Worm (Caenorhabditis elegans) whole organism, L2 larva: Measurements from ENCODE around the gene str-125.

Experiments used
- R02D3.7 ChIP-seq: fragments of 150-350 bp; optimal IDR thresholded peaks from 2 replicates; lab custom pipeline; 2014; ENCODE audit warnings: missing biosample characterization, missing genetic modification characterization
- aly-2 ChIP-seq: fragments of 150-350 bp; optimal IDR thresholded peaks from 2 replicates; lab custom pipeline; 2014; ENCODE audit warnings: missing biosample characterization, missing genetic modification characterization
- ama-1 ChIP-seq: fragments of 150-350 bp; optimal IDR thresholded peaks from 2 replicates; lab custom pipeline; 2018; ENCODE audit warnings: inconsistent platforms
- blmp-1 ChIP-seq: sonication (generic microtip); optimal IDR thresholded peaks from 2 replicates; lab custom pipeline; 2017; ENCODE audit warnings: missing genetic modification characterization, mild to moderate bottlenecking, missing compliant biosample characterization, antibody characterized with exemption, moderate library complexity; ENCODE audit not compliant: insufficient read depth
- ceh-16 ChIP-seq: fragments of 150-350 bp; optimal IDR thresholded peaks from 2 replicates; lab custom pipeline; 2014; ENCODE audit warnings: missing biosample characterization, missing genetic modification characterization
- crh-2 ChIP-seq: sonication (generic microtip); optimal IDR thresholded peaks from 2 replicates; lab custom pipeline; 2017; ENCODE audit warnings: missing biosample characterization, missing genetic modification characterization
- dmd-4 ChIP-seq: sonication (generic microtip); optimal IDR thresholded peaks from 2 replicates; lab custom pipeline; 2017; ENCODE audit warnings: missing biosample characterization, missing genetic modification characterization
- fos-1 ChIP-seq: fragments of 150-350 bp; optimal IDR thresholded peaks from 2 replicates; lab custom pipeline; 2014; ENCODE audit warnings: missing biosample characterization, missing genetic modification characterization
- lin-13 ChIP-seq: fragments of 150-350 bp; optimal IDR thresholded peaks from 2 replicates; lab custom pipeline; 2014; ENCODE audit warnings: missing biosample characterization, missing genetic modification reagents, missing genetic modification characterization
- mab-5 ChIP-seq: fragments of 150-350 bp; optimal IDR thresholded peaks from 2 replicates; lab custom pipeline; 2014; ENCODE audit warnings: missing biosample characterization, missing genetic modification characterization
- nhr-10 ChIP-seq: sonication (generic microtip); optimal IDR thresholded peaks from 2 replicates; lab custom pipeline; 2017; ENCODE audit warnings: missing biosample characterization, missing genetic modification characterization
- nhr-12 ChIP-seq: fragments of 150-350 bp; optimal IDR thresholded peaks from 2 replicates; lab custom pipeline; 2014; ENCODE audit warnings: missing biosample characterization, missing genetic modification characterization
- nhr-25 ChIP-seq: fragments of 150-350 bp; sonication (generic microtip); optimal IDR thresholded peaks from 3 replicates; lab custom pipeline; 2014; ENCODE audit warnings: missing biosample characterization, missing genetic modification characterization
- nhr-6 ChIP-seq: fragments of 150-350 bp; optimal IDR thresholded peaks from 2 replicates; lab custom pipeline; 2014; ENCODE audit warnings: missing biosample characterization, missing genetic modification characterization
- peb-1 ChIP-seq: fragments of 150-350 bp; optimal IDR thresholded peaks from 2 replicates; lab custom pipeline; 2014; ENCODE audit warnings: missing biosample characterization, missing genetic modification characterization
- sem-4 ChIP-seq: fragments of 150-350 bp; optimal IDR thresholded peaks from 2 replicates; lab custom pipeline; 2014; ENCODE audit warnings: missing biosample characterization, missing genetic modification reagents, missing genetic modification characterization
- sma-9 ChIP-seq, 2 experiments: fragments of 150-350 bp in 1 of 2; sonication (generic microtip) in 1 of 2; optimal IDR thresholded peaks; 2 replicates each; lab custom pipeline; 2014 to 2016; ENCODE audit warnings: missing genetic modification characterization in 2 of 2, mild to moderate bottlenecking in 1 of 2, missing biosample characterization in 1 of 2, missing compliant biosample characterization in 1 of 2, missing genetic modification reagents in 1 of 2, moderate library complexity in 1 of 2
- snpc-4 ChIP-seq: fragments of 150-350 bp; optimal IDR thresholded peaks from 2 replicates; lab custom pipeline; 2014; ENCODE audit warnings: missing biosample characterization, missing genetic modification characterization
- unc-39 ChIP-seq: fragments of 150-350 bp; optimal IDR thresholded peaks from 2 replicates; lab custom pipeline; 2014; ENCODE audit warnings: missing biosample characterization, missing genetic modification characterization
- unc-55 ChIP-seq: fragments of 150-350 bp; sonication (generic microtip); optimal IDR thresholded peaks from 3 replicates; lab custom pipeline; 2014; ENCODE audit warnings: missing biosample characterization, missing genetic modification reagents, missing genetic modification characterization
- unc-62 ChIP-seq: fragments of 150-350 bp; optimal IDR thresholded peaks from 2 replicates; lab custom pipeline; 2014; ENCODE audit warnings: missing biosample characterization, missing genetic modification reagents, missing genetic modification characterization
- zag-1 ChIP-seq: fragments of 150-350 bp; optimal IDR thresholded peaks from 2 replicates; lab custom pipeline; 2014; ENCODE audit warnings: missing biosample characterization, missing genetic modification characterization
- ztf-1 ChIP-seq: fragments of 200-800 bp; sonication (Bioruptor generic); conservative IDR thresholded peaks from 2 replicates; pipeline ENCODE4 v1.3.6; 2022; ENCODE audit warnings: missing genetic modification characterization, missing compliant biosample characterization

str-125 gene

ce11 chrV:17030430-17030829 is 45.4 kb downstream of the str-125 start:
- TF ChIP-seq nhr-6 (tag; lab: Kevin White, UChicago): no peak
- TF ChIP-seq aly-2 (tag; lab: Kevin White, UChicago): no peak
- TF ChIP-seq blmp-1: no peak
- TF ChIP-seq zag-1 (tag; lab: Kevin White, UChicago): no peak
- no peak for TF ChIP-seq dmd-4 (tag; lab: Kevin White, UChicago)
- no peak for TF ChIP-seq sma-9 (GFP tag; optimal IDR thresholded peaks at IDR 0.05; lab: Kevin White, UChicago)
- TF ChIP-seq sma-9 (tag; optimal IDR thresholded peaks at IDR 0.05; lab: Kevin White, UChicago): no peak
- TF ChIP-seq lin-13: no peak
- no peak for TF ChIP-seq ama-1 (lab: Kevin White, UChicago)
- TF ChIP-seq ztf-1 (GFP tag; lab: Robert Waterston, UW): no peak
- TF ChIP-seq snpc-4: no peak
- no peak for TF ChIP-seq unc-55 (GFP tag; lab: Kevin White, UChicago)
- TF ChIP-seq fos-1 (tag; lab: Kevin White, UChicago): no peak
- no peak for TF ChIP-seq peb-1 (tag; lab: Kevin White, UChicago)
- TF ChIP-seq unc-62 (GFP tag; lab: Kevin White, UChicago): no peak
- no peak for TF ChIP-seq R02D3.7
- no peak for TF ChIP-seq ceh-16
- no peak for TF ChIP-seq sem-4 (tag; lab: Kevin White, UChicago)

ce11 chrV:17026289-17026688 is 49.5 kb downstream of the str-125 start, which contains the start of gene F49H6.15:
Gene F49H6.15, minus strand, starts transcription at chrV:17026389.
- no peak for TF ChIP-seq unc-55 (GFP tag; lab: Kevin White, UChicago)
- no peak for TF ChIP-seq crh-2
- TF ChIP-seq nhr-25 (tag; lab: Kevin White, UChicago): no peak
- no peak for TF ChIP-seq fos-1 (tag; lab: Kevin White, UChicago)
- TF ChIP-seq nhr-10 (tag; lab: Kevin White, UChicago): no peak
- TF ChIP-seq ceh-16: no peak
- TF ChIP-seq ztf-1 (GFP tag; lab: Robert Waterston, UW): no peak
- TF ChIP-seq nhr-12 (tag; lab: Kevin White, UChicago): no peak
- TF ChIP-seq sem-4 (tag; lab: Kevin White, UChicago): no peak
- TF ChIP-seq unc-39: no peak
- no peak for TF ChIP-seq mab-5 (tag; lab: Kevin White, UChicago)
